Worm (Caenorhabditis elegans) whole organism, L4 larva: ENCODE data around the gene rdl-1.
A peak's percentile ranks its signal among the peaks of the same experiment; 100 is the strongest.

Experiments used
- F37D6.2 ChIP-seq: sonication (generic microtip); optimal IDR thresholded peaks from 2 replicates; lab custom pipeline; 2016; ENCODE audit warnings: mild to moderate bottlenecking, missing genetic modification characterization, missing compliant biosample characterization
- F44E2.7 ChIP-seq: fragments of 200-800 bp; sonication (Bioruptor generic); IDR thresholded peaks from 2 replicates; pipeline ENCODE4 v2.1.2; 2022; ENCODE audit warnings: missing genetic modification characterization, missing compliant biosample characterization
- F49E8.2 ChIP-seq: sonication (generic microtip); optimal IDR thresholded peaks from 2 replicates; lab custom pipeline; 2016; ENCODE audit warnings: missing compliant biosample characterization, mild to moderate bottlenecking, missing genetic modification characterization, borderline replicate concordance
- R02D3.7 ChIP-seq: fragments of 150-350 bp; sonication (generic microtip); optimal IDR thresholded peaks from 3 replicates; lab custom pipeline; 2014; ENCODE audit warnings: missing biosample characterization, missing genetic modification characterization
- T26A8.4 ChIP-seq: fragments of 200-800 bp; sonication (Bioruptor generic); IDR thresholded peaks from 2 replicates; pipeline ENCODE4 v1.3.6; 2022; ENCODE audit warnings: missing genetic modification characterization, missing compliant biosample characterization
- ZK337.2 ChIP-seq: fragments of 200-800 bp; sonication (Bioruptor generic); IDR thresholded peaks from 2 replicates; pipeline ENCODE4 v1.3.6; 2022; ENCODE audit warnings: missing genetic modification reagents, missing genetic modification characterization, missing compliant biosample characterization
- ama-1 ChIP-seq: fragments of 150-350 bp; optimal IDR thresholded peaks from 2 replicates; lab custom pipeline; 2014; ENCODE audit warnings: inconsistent platforms, mixed read lengths
- arid-1 ChIP-seq: fragments of 200-800 bp; sonication (Bioruptor generic); conservative IDR thresholded peaks from 2 replicates; pipeline ENCODE4 v1.3.6; 2022; ENCODE audit warnings: missing genetic modification reagents, missing genetic modification characterization, missing compliant biosample characterization
- attf-4 ChIP-seq: sonication (generic microtip); optimal IDR thresholded peaks from 3 replicates; lab custom pipeline; 2017; ENCODE audit warnings: missing biosample characterization, missing genetic modification characterization
- ceh-20 ChIP-seq: fragments of 200-800 bp; sonication (Bioruptor generic); IDR thresholded peaks from 2 replicates; pipeline ENCODE4 v1.3.6; 2022; ENCODE audit warnings: missing genetic modification reagents, missing genetic modification characterization, missing compliant biosample characterization
- ceh-28 ChIP-seq: fragments of 150-350 bp; optimal IDR thresholded peaks from 2 replicates; lab custom pipeline; 2014; ENCODE audit warnings: missing biosample characterization, missing genetic modification reagents, missing genetic modification characterization
- ceh-62 ChIP-seq: sonication (generic microtip); optimal IDR thresholded peaks from 2 replicates; lab custom pipeline; 2017; ENCODE audit warnings: missing biosample characterization, missing genetic modification characterization
- ceh-82 ChIP-seq: sonication (generic microtip); optimal IDR thresholded peaks from 2 replicates; lab custom pipeline; 2017; ENCODE audit warnings: missing biosample characterization, missing genetic modification characterization
- ces-1 ChIP-seq: fragments of 150-350 bp; sonication (generic microtip); optimal IDR thresholded peaks from 4 replicates; lab custom pipeline; 2014; ENCODE audit warnings: missing biosample characterization, missing genetic modification reagents, missing genetic modification characterization
- daf-16 ChIP-seq, 3 experiments: sonication (generic microtip); optimal IDR thresholded peaks; 2 replicates each; lab custom pipeline; 2016 to 2017; ENCODE audit warnings: missing genetic modification characterization in 3 of 3, missing genetic modification reagents in 3 of 3, mild to moderate bottlenecking in 2 of 3, missing compliant biosample characterization in 2 of 3, missing biosample characterization in 1 of 3, moderate library complexity in 1 of 3
- dmd-6 ChIP-seq: fragments of 200-800 bp; sonication (Bioruptor generic); IDR thresholded peaks from 2 replicates; pipeline ENCODE4 v1.3.6; 2022; ENCODE audit warnings: missing genetic modification reagents, missing genetic modification characterization, missing compliant biosample characterization
- dmd-9 ChIP-seq: fragments of 200-800 bp; sonication (Bioruptor generic); IDR thresholded peaks from 2 replicates; pipeline ENCODE4 v1.3.6; 2022; ENCODE audit warnings: missing genetic modification reagents, missing genetic modification characterization, missing compliant biosample characterization
- dpl-1 ChIP-seq: fragments of 150-350 bp; optimal IDR thresholded peaks from 2 replicates; lab custom pipeline; 2014; ENCODE audit warnings: missing biosample characterization, missing genetic modification reagents, missing genetic modification characterization
- dve-1 ChIP-seq: sonication (generic microtip); optimal IDR thresholded peaks from 2 replicates; lab custom pipeline; 2017; ENCODE audit warnings: antibody characterized with exemption, mild to moderate bottlenecking, missing genetic modification characterization, missing compliant biosample characterization; ENCODE audit not compliant: insufficient read depth
- fkh-10 ChIP-seq: fragments of 150-350 bp; optimal IDR thresholded peaks from 2 replicates; lab custom pipeline; 2014; ENCODE audit warnings: missing biosample characterization, missing genetic modification reagents, missing genetic modification characterization
- fos-1 ChIP-seq: fragments of 150-350 bp; optimal IDR thresholded peaks from 2 replicates; lab custom pipeline; 2014; ENCODE audit warnings: missing biosample characterization, missing genetic modification characterization
- hlh-11 ChIP-seq: fragments of 200-800 bp; sonication (Bioruptor generic); optimal IDR thresholded peaks from 2 replicates; lab custom pipeline; 2018; ENCODE audit warnings: mild to moderate bottlenecking, missing genetic modification characterization, missing compliant biosample characterization
- hlh-30 ChIP-seq: sonication (generic microtip); optimal IDR thresholded peaks from 2 replicates; lab custom pipeline; 2017; ENCODE audit warnings: antibody characterized with exemption, mild to moderate bottlenecking, missing genetic modification characterization, missing compliant biosample characterization; ENCODE audit not compliant: insufficient read depth
- hmg-1.1 ChIP-seq: fragments of 200-800 bp; sonication (Bioruptor generic); IDR thresholded peaks from 2 replicates; pipeline ENCODE4 v1.3.6; 2022; ENCODE audit warnings: missing genetic modification reagents, missing genetic modification characterization, missing compliant biosample characterization
- jun-1 ChIP-seq: fragments of 150-350 bp; optimal IDR thresholded peaks from 2 replicates; lab custom pipeline; 2014; ENCODE audit warnings: missing biosample characterization, missing genetic modification reagents, missing genetic modification characterization
- lin-13 ChIP-seq: fragments of 150-350 bp; optimal IDR thresholded peaks from 2 replicates; lab custom pipeline; 2014; ENCODE audit warnings: missing biosample characterization, missing genetic modification reagents, missing genetic modification characterization
- lin-29 ChIP-seq: fragments of 200-800 bp; sonication (Bioruptor generic); IDR thresholded peaks from 2 replicates; pipeline ENCODE4 v1.3.6; 2022; ENCODE audit warnings: missing genetic modification reagents, missing genetic modification characterization, missing compliant biosample characterization
- lin-39 ChIP-seq: fragments of 150-350 bp; optimal IDR thresholded peaks from 2 replicates; lab custom pipeline; 2014; ENCODE audit warnings: missing biosample characterization, missing genetic modification reagents, missing genetic modification characterization
- madf-5 ChIP-seq, 2 experiments: fragments of 200-800 bp; sonication (Bioruptor generic); IDR thresholded peaks; 2 replicates each; pipeline ENCODE4 v1.3.6; 2022; ENCODE audit warnings: missing compliant biosample characterization in 2 of 2, missing genetic modification characterization in 2 of 2
- mdl-1 ChIP-seq, 2 experiments: fragments of 150-350 bp in 1 of 2; sonication (generic microtip) in 1 of 2; optimal IDR thresholded peaks; 2 replicates each; lab custom pipeline; 2014 to 2017; ENCODE audit warnings: missing biosample characterization in 2 of 2, missing genetic modification characterization in 2 of 2
- mep-1 ChIP-seq: fragments of 150-350 bp; sonication (generic microtip); optimal IDR thresholded peaks from 3 replicates; lab custom pipeline; 2014; ENCODE audit warnings: missing biosample characterization, missing genetic modification characterization
- mes-2 ChIP-seq: sonication (generic microtip); optimal IDR thresholded peaks from 2 replicates; lab custom pipeline; 2016; ENCODE audit warnings: missing genotype, mild to moderate bottlenecking, missing genetic modification characterization, missing compliant biosample characterization; ENCODE audit not compliant: poor library complexity, severe bottlenecking
- mxl-3 ChIP-seq: fragments of 200-800 bp; sonication (Bioruptor generic); optimal IDR thresholded peaks from 2 replicates; lab custom pipeline; 2018; ENCODE audit warnings: mild to moderate bottlenecking, missing genetic modification characterization, missing compliant biosample characterization
- nhr-11 ChIP-seq: fragments of 150-350 bp; optimal IDR thresholded peaks from 2 replicates; lab custom pipeline; 2014; ENCODE audit warnings: missing biosample characterization, missing genetic modification characterization
- nhr-111 ChIP-seq: fragments of 200-800 bp; sonication (Bioruptor generic); optimal IDR thresholded peaks from 2 replicates; lab custom pipeline; 2018; ENCODE audit warnings: mild to moderate bottlenecking, missing genetic modification characterization, missing compliant biosample characterization
- nhr-28 ChIP-seq: fragments of 150-350 bp; optimal IDR thresholded peaks from 2 replicates; lab custom pipeline; 2014; ENCODE audit warnings: missing biosample characterization, missing genetic modification characterization
- nhr-41 ChIP-seq: fragments of 200-800 bp; sonication (Bioruptor generic); IDR thresholded peaks from 2 replicates; pipeline ENCODE4 v1.3.6; 2022; ENCODE audit warnings: missing genetic modification reagents, missing genetic modification characterization, missing compliant biosample characterization
- nhr-42 ChIP-seq: fragments of 200-800 bp; sonication (Bioruptor generic); IDR thresholded peaks from 2 replicates; pipeline ENCODE4 v1.3.6; 2022; ENCODE audit warnings: missing genetic modification characterization, missing compliant biosample characterization
- nhr-76 ChIP-seq: fragments of 150-350 bp; optimal IDR thresholded peaks from 2 replicates; lab custom pipeline; 2014; ENCODE audit warnings: missing biosample characterization, missing genetic modification characterization
- nhr-77 ChIP-seq: fragments of 150-350 bp; optimal IDR thresholded peaks from 2 replicates; lab custom pipeline; 2014; ENCODE audit warnings: missing biosample characterization, missing genetic modification characterization
- pha-4 ChIP-seq, 2 experiments: fragments of 150-350 bp in 1 of 2; fragments of 200-800 bp in 1 of 2; sonication (Bioruptor generic) in 1 of 2; IDR thresholded peaks in 1 of 2; optimal IDR thresholded peaks in 1 of 2; 2 replicates each; pipeline versions ENCODE4 v1.3.6 to Lab custom; 2014 to 2022; ENCODE audit warnings: missing genetic modification characterization in 2 of 2, missing genetic modification reagents in 2 of 2, missing biosample characterization in 1 of 2, missing compliant biosample characterization in 1 of 2
- php-3 ChIP-seq: fragments of 200-800 bp; sonication (Bioruptor generic); IDR thresholded peaks from 2 replicates; pipeline ENCODE4 v1.3.6; 2022; ENCODE audit warnings: missing genetic modification reagents, missing genetic modification characterization, missing compliant biosample characterization
- pqm-1 ChIP-seq: sonication (generic microtip); optimal IDR thresholded peaks from 2 replicates; lab custom pipeline; 2017; ENCODE audit warnings: missing biosample characterization, missing genetic modification characterization
- rbr-2 ChIP-seq: sonication (generic microtip); optimal IDR thresholded peaks from 2 replicates; lab custom pipeline; 2016; ENCODE audit warnings: missing genotype, missing genetic modification characterization, missing compliant biosample characterization
- snpc-1.2 ChIP-seq: fragments of 200-800 bp; sonication (Bioruptor generic); IDR thresholded peaks from 2 replicates; pipeline ENCODE4 v1.3.6; 2022; ENCODE audit warnings: missing genetic modification reagents, missing genetic modification characterization, missing compliant biosample characterization
- tra-1 ChIP-seq: fragments of 200-800 bp; sonication (Bioruptor generic); IDR thresholded peaks from 2 replicates; pipeline ENCODE4 v1.3.6; 2022; ENCODE audit warnings: missing genetic modification reagents, missing genetic modification characterization, missing compliant biosample characterization
- unc-62 ChIP-seq, 3 experiments: fragments of 150-350 bp in 1 of 3; sonication (generic microtip); optimal IDR thresholded peaks in 2 of 3; peaks in 1 of 3; 1 replicate in 1 of 3; 2 replicates in 2 of 3; lab custom pipeline; 2014 to 2017; ENCODE audit warnings: missing biosample characterization in 3 of 3, missing genetic modification characterization in 3 of 3, missing genetic modification reagents in 3 of 3, missing genotype in 1 of 3
- vab-7 ChIP-seq: fragments of 200-800 bp; sonication (Bioruptor generic); IDR thresholded peaks from 2 replicates; pipeline ENCODE4 v1.3.6; 2022; ENCODE audit warnings: missing genetic modification reagents, missing genetic modification characterization, missing compliant biosample characterization
- zfp-3 ChIP-seq: fragments of 200-800 bp; sonication (Bioruptor generic); conservative IDR thresholded peaks from 2 replicates; pipeline ENCODE4 v1.3.6; 2022; ENCODE audit warnings: missing genetic modification reagents, missing genetic modification characterization, missing compliant biosample characterization
- zip-2 ChIP-seq: fragments of 150-350 bp; optimal IDR thresholded peaks from 2 replicates; lab custom pipeline; 2014; ENCODE audit warnings: missing biosample characterization, missing genetic modification characterization

rdl-1 gene

DNA sequence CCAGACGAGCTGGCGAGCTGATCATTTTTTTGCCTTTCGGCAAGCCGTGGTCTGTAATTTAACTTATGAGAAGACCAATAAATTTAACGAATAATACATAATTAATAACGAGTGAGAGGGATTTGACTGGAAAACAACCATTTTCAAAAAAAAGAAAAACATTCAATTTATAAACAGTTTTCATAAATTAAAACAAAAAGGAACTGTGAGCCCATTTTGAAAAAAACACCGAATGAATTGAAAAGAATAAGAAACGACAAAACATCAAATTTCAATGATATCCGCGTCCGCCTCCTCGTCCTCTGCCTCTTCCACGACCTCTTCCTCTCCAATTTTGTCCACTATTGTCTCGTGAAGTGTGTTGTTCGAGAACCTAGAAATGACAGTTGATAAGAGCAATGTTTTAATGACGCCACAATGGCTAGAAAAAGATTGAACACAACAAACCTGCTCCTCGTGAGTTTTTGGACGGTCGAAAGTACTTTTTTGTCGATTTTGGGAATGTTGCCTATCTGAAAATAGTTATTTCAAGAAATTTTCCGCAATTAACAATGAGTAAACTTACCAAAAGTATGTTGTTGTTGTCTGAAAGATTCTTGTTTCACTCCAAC, 13.8 kb upstream of the rdl-1 start, which contains the start of gene tag-321:
TSS of gene tag-321 (minus strand) at position 51 of the 611 bp plus-strand sequence.
- TF ChIP-seq attf-4 (tag; lab: Kevin White, UChicago) (no peak), lin-29 (no peak), ama-1 (lab: Kevin White, UChicago) (no peak), nhr-11 (tag; lab: Kevin White, UChicago) (no peak), mep-1 (tag; lab: Kevin White, UChicago) (no peak), zfp-3 (GFP tag; lab: Robert Waterston, UW) (no peak), php-3 (GFP tag; lab: Robert Waterston, UW) (no peak), vab-7 (GFP tag; lab: Robert Waterston, UW) (no peak), jun-1 (tag; lab: Kevin White, UChicago) (no peak), arid-1 (GFP tag; lab: Robert Waterston, UW) (no peak), nhr-76 (tag; lab: Kevin White, UChicago) (no peak), nhr-77 (peak; percentile 32), mxl-3 (GFP tag; lab: Kevin White, UChicago) (no peak), hmg-1.1 (GFP tag; lab: Robert Waterston, UW) (no peak), ceh-20 (GFP tag; lab: Robert Waterston, UW) (no peak), lin-39 (no peak), R02D3.7 (tag; lab: Kevin White, UChicago) (no peak), ZK337.2 (GFP tag; lab: Robert Waterston, UW) (no peak), zip-2 (tag; lab: Kevin White, UChicago) (no peak), T26A8.4 (no peak), ceh-28 (tag; lab: Kevin White, UChicago) (no peak), tra-1 (GFP tag; lab: Robert Waterston, UW) (no peak), dve-1 (tag; lab: Kevin White, UChicago) (peak; percentile 62), dmd-6 (GFP tag; lab: Robert Waterston, UW) (peak; percentile 60), ces-1 (no peak), lin-13 (GFP tag; lab: Kevin White, UChicago) (no peak), ceh-82 (tag; lab: Kevin White, UChicago) (no peak), pqm-1 (tag; lab: Kevin White, UChicago) (no peak), madf-5 (GFP tag; IDR thresholded peaks at IDR 0.05; lab: Robert Waterston, UW) (no peak), mes-2 (peak; percentile 28), hlh-11 (tag; lab: Kevin White, UChicago) (peak; percentile 36), fos-1 (no peak), F44E2.7 (no peak), unc-62 (GFP tag; optimal IDR thresholded peaks at IDR 0.05 in 1 of 2; lab: Kevin White, UChicago) (no peak), unc-62 (tag; optimal IDR thresholded peaks at IDR 0.05; lab: Kevin White, UChicago) (no peak), F49E8.2 (tag; lab: Kevin White, UChicago) (no peak), pha-4 (GFP tag; IDR thresholded peaks at IDR 0.05; lab: Robert Waterston, UW) (no peak), pha-4 (tag; optimal IDR thresholded peaks at IDR 0.05; lab: Kevin White, UChicago) (no peak), dmd-9 (GFP tag; lab: Robert Waterston, UW) (no peak), snpc-1.2 (GFP tag; lab: Robert Waterston, UW) (no peak), nhr-41 (no peak), nhr-28 (tag; lab: Kevin White, UChicago) (peak; percentile 75), nhr-111 (GFP tag; lab: Kevin White, UChicago) (no peak), hlh-30 (peak; percentile 49), F37D6.2 (tag; lab: Kevin White, UChicago) (no peak), mdl-1 (tag; optimal IDR thresholded peaks at IDR 0.05; lab: Kevin White, UChicago) (no peak), nhr-42 (no peak), daf-16 (GFP tag; optimal IDR thresholded peaks at IDR 0.05; lab: Kevin White, UChicago) (no peak), daf-16 (tag; optimal IDR thresholded peaks at IDR 0.05; lab: Kevin White, UChicago) (peak; percentile 82), rbr-2 (tag; lab: Kevin White, UChicago) (no peak), dpl-1 (GFP tag; lab: Kevin White, UChicago) (no peak), fkh-10 (GFP tag; lab: Kevin White, UChicago) (no peak), ceh-62 (tag; lab: Kevin White, UChicago) (no peak)
